Fruit fly (Drosophila melanogaster) whole organism, wandering third instar larva: ENCODE results near the gene Mfe2.

Source experiments
- Abd-B ChIP-seq: fragments of >200 bp; optimal IDR thresholded peaks from 2 replicates; lab custom pipeline; 2017; ENCODE audit warnings: missing biosample characterization, missing genetic modification characterization
- CG32264 ChIP-seq: fragments of 200-800 bp; sonication (Bioruptor generic); optimal IDR thresholded peaks from 2 replicates; lab custom pipeline; 2016; ENCODE audit warnings: missing biosample characterization, missing genetic modification characterization
- CG9705 ChIP-seq: fragments of 200-800 bp; sonication (Bioruptor generic); optimal IDR thresholded peaks from 2 replicates; lab custom pipeline; 2018; ENCODE audit warnings: missing biosample characterization, mild to moderate bottlenecking, missing genetic modification characterization
- CrebA ChIP-seq: fragments of 200-800 bp; sonication (Bioruptor generic); optimal IDR thresholded peaks from 2 replicates; lab custom pipeline; 2016; ENCODE audit warnings: missing biosample characterization, mild to moderate bottlenecking, missing genetic modification characterization, borderline replicate concordance
- Dfd ChIP-seq: fragments of >200 bp; optimal IDR thresholded peaks from 2 replicates; lab custom pipeline; 2017; ENCODE audit warnings: missing biosample characterization, missing genetic modification characterization
- Dif ChIP-seq: fragments of 200-275, 200-300 bp; sonication (Bioruptor generic); optimal IDR thresholded peaks from 2 replicates; lab custom pipeline; 2018; ENCODE audit warnings: missing biosample characterization, missing genetic modification characterization; ENCODE audit not compliant: partially characterized antibody
- GATAd ChIP-seq: sonication (Bioruptor generic); optimal IDR thresholded peaks from 2 replicates; lab custom pipeline; 2016; ENCODE audit warnings: missing biosample characterization, missing genetic modification characterization
- HLH106 ChIP-seq: fragments of 200-800 bp; optimal IDR thresholded peaks from 3 replicates; lab custom pipeline; 2019; ENCODE audit warnings: missing biosample characterization, mild to moderate bottlenecking, missing genetic modification characterization, moderate library complexity
- Hnf4 ChIP-seq: fragments of 200-800 bp; sonication (Bioruptor generic); optimal IDR thresholded peaks from 2 replicates; lab custom pipeline; 2016; ENCODE audit warnings: missing biosample characterization, mild to moderate bottlenecking, missing genetic modification characterization
- Hr78 ChIP-seq: fragments of >200 bp; optimal IDR thresholded peaks from 2 replicates; lab custom pipeline; 2017; ENCODE audit warnings: missing biosample characterization, missing genetic modification characterization
- Hr83 ChIP-seq: fragments of 200-300 bp; sonication (Bioruptor generic); optimal IDR thresholded peaks from 2 replicates; lab custom pipeline; 2016; ENCODE audit warnings: missing biosample characterization, mild to moderate bottlenecking, missing genetic modification characterization, moderate library complexity; ENCODE audit not compliant: poor library complexity, severe bottlenecking
- Jra ChIP-seq: sonication (Bioruptor generic); optimal IDR thresholded peaks from 2 replicates; lab custom pipeline; 2016; ENCODE audit warnings: missing biosample characterization, missing genetic modification characterization
- Mio ChIP-seq: sonication (Bioruptor generic); optimal IDR thresholded peaks from 2 replicates; lab custom pipeline; 2016; ENCODE audit warnings: missing biosample characterization, missing genetic modification characterization
- Myc ChIP-seq: fragments of >200 bp; optimal IDR thresholded peaks from 2 replicates; lab custom pipeline; 2017
- N ChIP-seq: fragments of >200 bp; optimal IDR thresholded peaks from 2 replicates; lab custom pipeline; 2018; ENCODE audit warnings: missing biosample characterization, missing external identifiers, missing genetic modification characterization
- OdsH ChIP-seq: fragments of 200-800 bp; sonication (Bioruptor generic); optimal IDR thresholded peaks from 2 replicates; lab custom pipeline; 2016; ENCODE audit warnings: missing biosample characterization, mild to moderate bottlenecking, missing genetic modification characterization
- Rel ChIP-seq, 2 experiments: fragments of 200-800 bp; sonication (Bioruptor generic) in 1 of 2; optimal IDR thresholded peaks; 2 replicates in 1 of 2; 3 replicates in 1 of 2; lab custom pipeline; 2016 to 2019; ENCODE audit warnings: mild to moderate bottlenecking in 2 of 2, missing biosample characterization in 2 of 2, missing genetic modification characterization in 2 of 2, moderate library complexity in 1 of 2
- Sp1 ChIP-seq: fragments of 200-800 bp; sonication (Bioruptor generic); optimal IDR thresholded peaks from 3 replicates; lab custom pipeline; 2019; ENCODE audit warnings: missing biosample characterization, mild to moderate bottlenecking, missing genetic modification characterization, moderate library complexity
- Vsx2 ChIP-seq: fragments of 200-300, 225-300 bp; sonication (Bioruptor generic); optimal IDR thresholded peaks from 2 replicates; lab custom pipeline; 2018; ENCODE audit warnings: missing biosample characterization, missing genetic modification characterization; ENCODE audit not compliant: partially characterized antibody
- br ChIP-seq: fragments of 200-800 bp; sonication (Bioruptor generic); optimal IDR thresholded peaks from 2 replicates; lab custom pipeline; 2016; ENCODE audit warnings: missing biosample characterization, missing genetic modification characterization
- brk ChIP-seq: fragments of 200-800 bp; sonication (Bioruptor generic); optimal IDR thresholded peaks from 2 replicates; lab custom pipeline; 2016; ENCODE audit warnings: missing biosample characterization, mild to moderate bottlenecking, missing genetic modification characterization
- dl ChIP-seq, 2 experiments: fragments of 175-275, 200-275 bp in 1 of 2; fragments of 200-275 bp in 1 of 2; sonication (Bioruptor generic); optimal IDR thresholded peaks; lab custom pipeline; 2018; ENCODE audit warnings: mild to moderate bottlenecking in 2 of 2, missing biosample characterization in 2 of 2, missing genetic modification characterization in 2 of 2, moderate library complexity in 2 of 2; ENCODE audit not compliant: partially characterized antibody in 2 of 2, insufficient read depth in 1 of 2
- dmrt93B ChIP-seq: fragments of 200-800 bp; sonication (Bioruptor generic); optimal IDR thresholded peaks from 2 replicates; lab custom pipeline; 2018; ENCODE audit warnings: missing biosample characterization, mild to moderate bottlenecking, missing genetic modification characterization
- dsf ChIP-seq: sonication (Bioruptor generic); optimal IDR thresholded peaks from 2 replicates; lab custom pipeline; 2016; ENCODE audit warnings: missing biosample characterization, missing genetic modification characterization, borderline replicate concordance
- ey ChIP-seq: fragments of 200-800 bp; sonication (Bioruptor generic); optimal IDR thresholded peaks from 2 replicates; lab custom pipeline; 2016; ENCODE audit warnings: missing biosample characterization, missing genetic modification characterization
- foxo ChIP-seq, 2 experiments: fragments of 200-800 bp; sonication (Bioruptor generic); optimal IDR thresholded peaks; 2 replicates in 1 of 2; 3 replicates in 1 of 2; lab custom pipeline; 2016 to 2017; ENCODE audit warnings: missing biosample characterization in 2 of 2, missing genetic modification characterization in 2 of 2
- fru ChIP-seq: fragments of 200-800 bp; sonication (Bioruptor generic); optimal IDR thresholded peaks from 3 replicates; lab custom pipeline; 2016; ENCODE audit warnings: missing biosample characterization, mild to moderate bottlenecking, missing genetic modification characterization
- h ChIP-seq: fragments of 200-800 bp; sonication (Bioruptor generic); optimal IDR thresholded peaks from 3 replicates; lab custom pipeline; 2016; ENCODE audit warnings: missing biosample characterization, mild to moderate bottlenecking, missing genetic modification characterization
- jim ChIP-seq: fragments of 175-275, 200-325 bp; sonication (Bioruptor generic); optimal IDR thresholded peaks from 2 replicates; lab custom pipeline; 2016; ENCODE audit warnings: missing biosample characterization, mild to moderate bottlenecking, missing genetic modification characterization
- lola ChIP-seq: fragments of >200 bp; optimal IDR thresholded peaks from 2 replicates; lab custom pipeline; 2017; ENCODE audit warnings: missing biosample characterization, missing genetic modification characterization
- pan ChIP-seq: fragments of >200 bp; optimal IDR thresholded peaks from 2 replicates; lab custom pipeline; 2017
- psq ChIP-seq: fragments of 200-800 bp; sonication (Bioruptor generic); optimal IDR thresholded peaks from 3 replicates; lab custom pipeline; 2017; ENCODE audit warnings: missing biosample characterization, mild to moderate bottlenecking, missing genetic modification characterization, moderate library complexity
- rgr ChIP-seq: fragments of 200-800 bp; sonication (Bioruptor generic); optimal IDR thresholded peaks from 3 replicates; lab custom pipeline; 2016; ENCODE audit warnings: missing biosample characterization, mild to moderate bottlenecking, missing genetic modification characterization
- sage ChIP-seq: fragments of 200-800 bp; sonication (Bioruptor generic); optimal IDR thresholded peaks from 2 replicates; lab custom pipeline; 2016; ENCODE audit warnings: missing biosample characterization, mild to moderate bottlenecking, missing genetic modification characterization
- sv ChIP-seq: fragments of 200-800 bp; sonication (Bioruptor generic); optimal IDR thresholded peaks from 3 replicates; lab custom pipeline; 2016; ENCODE audit warnings: missing biosample characterization, missing genetic modification characterization
- tai ChIP-seq: sonication (Bioruptor generic); optimal IDR thresholded peaks from 2 replicates; lab custom pipeline; 2016; ENCODE audit warnings: missing biosample characterization, missing genetic modification characterization
- usp ChIP-seq: fragments of >200 bp; optimal IDR thresholded peaks from 2 replicates; lab custom pipeline; 2017; ENCODE audit warnings: missing biosample characterization, missing genetic modification characterization
- woc ChIP-seq: sonication (Bioruptor generic); optimal IDR thresholded peaks from 2 replicates; lab custom pipeline; 2016; ENCODE audit warnings: missing biosample characterization, mild to moderate bottlenecking, missing genetic modification characterization

The Mfe2 gene

dm6 chrX:16288492-16288964 lies 17.8 kb downstream of the Mfe2 start, which contains the start of the genes CG32576 and caz:
Gene CG32576, minus strand, starts transcription at chrX:16288533.
Gene caz, plus strand, starts transcription at chrX:16288810.
- TF ChIP-seq tai (GFP tag; lab: Kevin White, UChicago): peak; percentile 72
- peak in 1 of 2 experiments; percentile 60 for TF ChIP-seq foxo (GFP tag; optimal IDR thresholded peaks at IDR 0.05; lab: Kevin White, UChicago)
- no peak for TF ChIP-seq Rel (GFP tag; optimal IDR thresholded peaks at IDR 0.05; lab: Kevin White, UChicago)
- peak; percentile 25 for TF ChIP-seq Rel (tag; optimal IDR thresholded peaks at IDR 0.05; lab: Kevin White, UChicago)
- peak; percentile 29 for TF ChIP-seq Jra (GFP tag; lab: Kevin White, UChicago)
- no peak for TF ChIP-seq sv (GFP tag; lab: Kevin White, UChicago)
- peak; percentile 52 for TF ChIP-seq HLH106 (tag; lab: Kevin White, UChicago)
- TF ChIP-seq fru (GFP tag; lab: Kevin White, UChicago): no peak
- peak; percentile 41 for TF ChIP-seq br (GFP tag; lab: Kevin White, UChicago)
- no peak for TF ChIP-seq pan (lab: Kevin White, UChicago)
- TF ChIP-seq lola: no peak
- peak; percentile 49 for TF ChIP-seq GATAd (GFP tag; lab: Kevin White, UChicago)
- no peak for TF ChIP-seq ey (GFP tag; lab: Kevin White, UChicago)
- TF ChIP-seq brk (GFP tag; lab: Kevin White, UChicago): peak; percentile 33
- TF ChIP-seq Abd-B (GFP tag; lab: Kevin White, UChicago): no peak
- peak; percentile 41 for TF ChIP-seq sage (GFP tag; lab: Kevin White, UChicago)
- TF ChIP-seq usp (GFP tag; lab: Kevin White, UChicago): no peak
- no peak for TF ChIP-seq Dif (GFP tag; lab: Kevin White, UChicago)
- TF ChIP-seq CG32264 (GFP tag; lab: Kevin White, UChicago): no peak
- peak; percentile 59 for TF ChIP-seq rgr (GFP tag; lab: Kevin White, UChicago)
- no peak for TF ChIP-seq jim (GFP tag; lab: Kevin White, UChicago)
- TF ChIP-seq N (GFP tag; lab: Kevin White, UChicago): no peak
- no peak for TF ChIP-seq dl (GFP tag; optimal IDR thresholded peaks at IDR 0.05; lab: Kevin White, UChicago; ENCODE audit: insufficient read depth in 1 of 2, partially characterized antibody in 2 of 2)
- TF ChIP-seq psq (GFP tag; lab: Kevin White, UChicago): peak; percentile 47
- peak; percentile 5 for TF ChIP-seq dsf (GFP tag; lab: Kevin White, UChicago)
- TF ChIP-seq Myc (lab: Kevin White, UChicago): peak; percentile 13
- TF ChIP-seq Mio (GFP tag; lab: Kevin White, UChicago): no peak
- TF ChIP-seq h (GFP tag; lab: Kevin White, UChicago): peak; percentile 67
- no peak for TF ChIP-seq Vsx2 (GFP tag; lab: Kevin White, UChicago)
- no peak for TF ChIP-seq CrebA (GFP tag; lab: Kevin White, UChicago)
- TF ChIP-seq woc (GFP tag; lab: Kevin White, UChicago): peak; percentile 8
- TF ChIP-seq Dfd (GFP tag; lab: Kevin White, UChicago): no peak
- no peak for TF ChIP-seq Hr83 (GFP tag; lab: Kevin White, UChicago)
- TF ChIP-seq Hr78 (GFP tag; lab: Kevin White, UChicago): no peak
- TF ChIP-seq OdsH (GFP tag; lab: Kevin White, UChicago): peak; percentile 50
- TF ChIP-seq Hnf4: peak; percentile 63
- TF ChIP-seq dmrt93B (GFP tag; lab: Kevin White, UChicago): no peak
- peak; percentile 40 for TF ChIP-seq CG9705
- TF ChIP-seq Sp1 (GFP tag; lab: Kevin White, UChicago): peak; percentile 48

DNA sequence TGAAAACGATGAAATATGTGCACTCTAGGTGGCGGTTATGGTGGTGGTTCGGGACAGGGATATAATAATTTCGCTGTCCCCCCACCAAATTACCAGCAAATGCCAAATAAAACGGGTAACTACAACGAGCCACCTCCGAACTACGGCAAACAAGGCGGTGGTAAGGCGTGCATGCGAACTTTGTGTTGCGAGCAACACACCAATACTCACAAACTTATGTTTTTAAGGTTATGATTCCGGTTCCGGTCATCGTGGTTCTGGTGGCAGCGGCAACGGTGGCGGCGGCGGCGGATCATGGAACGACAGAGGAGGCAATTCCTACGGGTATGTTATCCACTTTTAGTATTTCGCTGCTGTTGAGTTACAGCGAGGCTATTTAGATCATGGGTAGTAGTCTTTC lies 18.2 kb downstream of the Mfe2 start:
- no peak for TF ChIP-seq usp (GFP tag; lab: Kevin White, UChicago)
- no peak for TF ChIP-seq psq (GFP tag; lab: Kevin White, UChicago)
- TF ChIP-seq CG32264 (GFP tag; lab: Kevin White, UChicago): no peak
- no peak for TF ChIP-seq Vsx2 (GFP tag; lab: Kevin White, UChicago)
- no peak for TF ChIP-seq fru (GFP tag; lab: Kevin White, UChicago)
- no peak for TF ChIP-seq sv (GFP tag; lab: Kevin White, UChicago)
- TF ChIP-seq Abd-B (GFP tag; lab: Kevin White, UChicago): no peak
- TF ChIP-seq ey (GFP tag; lab: Kevin White, UChicago): no peak
- no peak for TF ChIP-seq pan (lab: Kevin White, UChicago)
- no peak for TF ChIP-seq foxo (GFP tag; optimal IDR thresholded peaks at IDR 0.05; lab: Kevin White, UChicago)
- TF ChIP-seq Rel (GFP tag; optimal IDR thresholded peaks at IDR 0.05; lab: Kevin White, UChicago): no peak
- no peak for TF ChIP-seq Rel (tag; optimal IDR thresholded peaks at IDR 0.05; lab: Kevin White, UChicago)
- TF ChIP-seq CrebA (GFP tag; lab: Kevin White, UChicago): no peak
- TF ChIP-seq h (GFP tag; lab: Kevin White, UChicago): no peak
- no peak for TF ChIP-seq Sp1 (GFP tag; lab: Kevin White, UChicago)
- TF ChIP-seq Myc (lab: Kevin White, UChicago): no peak
- TF ChIP-seq Jra (GFP tag; lab: Kevin White, UChicago): no peak
- TF ChIP-seq Dfd (GFP tag; lab: Kevin White, UChicago): no peak
- no peak for TF ChIP-seq lola
- TF ChIP-seq dsf (GFP tag; lab: Kevin White, UChicago): no peak
